Worm (Caenorhabditis elegans): ENCODE data around the gene F27B10.1.
A peak's percentile ranks its signal among the peaks of the same experiment; 100 is the strongest.

ce11 chrV:7060396-7060795 is 12.0 kb upstream of the F27B10.1 start, which contains the start of the genes Y57E12AL.6 and Y57E12AL.1:
- TF ChIP-seq ama-1 (optimal IDR thresholded peaks at IDR 0.05) = no peak
- no peak for TF ChIP-seq hmbx-1 (tag; optimal IDR thresholded peaks at IDR 0.05)
- TF ChIP-seq hmg-4 (GFP tag; optimal IDR thresholded peaks at IDR 0.05) = peak; percentile 21
- peak; percentile 53; the same call in 1 of the 2 replicates for TF ChIP-seq flt-1 (GFP tag; IDR thresholded peaks at IDR 0.05)
